Fruit fly (Drosophila melanogaster) whole organism, embryonic: Measurements from ENCODE around the gene Pss.

Source experiments
- BEAF-32 ChIP-seq: fragments of 200-800 bp; sonication (Bioruptor generic); optimal IDR thresholded peaks from 3 replicates; lab custom pipeline; 2017; ENCODE audit warnings: missing biosample characterization, missing genetic modification characterization, mild to moderate bottlenecking, moderate library complexity, missing genetic modification reagents
- CG10209 ChIP-seq: fragments of 200-800 bp; sonication (Bioruptor generic); optimal IDR thresholded peaks from 3 replicates; lab custom pipeline; 2017; ENCODE audit warnings: missing biosample characterization, mild to moderate bottlenecking, missing genetic modification characterization, missing genetic modification reagents
- CG1024 ChIP-seq: fragments of 200-800 bp; sonication (Bioruptor generic); IDR thresholded peaks from 2 replicates; pipeline ENCODE4 v1.3.6; 2022; ENCODE audit warnings: missing biosample characterization, missing genetic modification characterization
- CG10267 ChIP-seq: fragments of 200-800 bp; sonication (Bioruptor generic); optimal IDR thresholded peaks from 2 replicates; lab custom pipeline; 2018; ENCODE audit warnings: missing biosample characterization, mild to moderate bottlenecking, missing genetic modification characterization, moderate library complexity
- CG11085 ChIP-seq: fragments of 200-800 bp; sonication (Bioruptor generic); IDR thresholded peaks from 2 replicates; pipeline ENCODE4 v1.3.6; 2022; ENCODE audit warnings: missing biosample characterization, missing genetic modification characterization
- CG14050 ChIP-seq: fragments of 200-800 bp; sonication (Bioruptor generic); IDR thresholded peaks from 3 replicates; pipeline ENCODE4 v1.3.6; 2022; ENCODE audit warnings: missing biosample characterization, missing genetic modification characterization
- CG14667 ChIP-seq: fragments of 200-800 bp; sonication (Bioruptor generic); IDR thresholded peaks from 2 replicates; pipeline ENCODE4 v1.3.6; 2022; ENCODE audit warnings: missing biosample characterization, missing genetic modification characterization
- CG17829 ChIP-seq: fragments of 200-800 bp; optimal IDR thresholded peaks from 2 replicates; lab custom pipeline; 2019; ENCODE audit warnings: missing biosample characterization, mild to moderate bottlenecking, missing genetic modification characterization, moderate library complexity
- CG18619 ChIP-seq: fragments of 200-800 bp; sonication (Bioruptor generic); optimal IDR thresholded peaks from 3 replicates; lab custom pipeline; 2017; ENCODE audit warnings: missing biosample characterization, mild to moderate bottlenecking, missing genetic modification characterization
- CG2199 ChIP-seq: fragments of 200-800 bp; sonication (Bioruptor generic); IDR thresholded peaks from 3 replicates; pipeline ENCODE4 v1.3.6; 2022; ENCODE audit warnings: missing biosample characterization, missing genetic modification characterization
- CG5180 ChIP-seq: fragments of 200-800 bp; sonication (Bioruptor generic); optimal IDR thresholded peaks from 3 replicates; lab custom pipeline; 2017; ENCODE audit warnings: missing biosample characterization, missing genetic modification characterization, mild to moderate bottlenecking, moderate library complexity, missing genetic modification reagents
- CG9437 ChIP-seq: fragments of 200-800 bp; sonication (Bioruptor generic); optimal IDR thresholded peaks from 2 replicates; lab custom pipeline; 2018; ENCODE audit warnings: missing biosample characterization, mild to moderate bottlenecking, missing genetic modification characterization
- CG9797 ChIP-seq: fragments of 200-800 bp; sonication (Bioruptor generic); optimal IDR thresholded peaks from 3 replicates; lab custom pipeline; 2018; ENCODE audit warnings: missing biosample characterization, mild to moderate bottlenecking, missing genetic modification characterization
- CG9932 ChIP-seq: fragments of 200-800 bp; sonication (Bioruptor generic); IDR thresholded peaks from 2 replicates; pipeline ENCODE4 v1.3.6; 2022; ENCODE audit warnings: missing biosample characterization, missing genetic modification characterization
- D ChIP-seq, 2 experiments: fragments of 200-800 bp in 1 of 2; fragments of >200 bp in 1 of 2; sonication (Bioruptor generic) in 1 of 2; optimal IDR thresholded peaks; 2 replicates in 1 of 2; 3 replicates in 1 of 2; lab custom pipeline; 2017; ENCODE audit warnings: mild to moderate bottlenecking in 1 of 2, missing biosample characterization in 1 of 2, missing genetic modification characterization in 1 of 2, missing genetic modification reagents in 1 of 2
- Dad ChIP-seq: fragments of 200-800 bp; sonication (Bioruptor generic); optimal IDR thresholded peaks from 3 replicates; lab custom pipeline; 2016; ENCODE audit warnings: missing biosample characterization, missing genetic modification characterization
- Dip3 ChIP-seq: fragments of 200-800 bp; sonication (Bioruptor generic); optimal IDR thresholded peaks from 3 replicates; lab custom pipeline; 2016; ENCODE audit warnings: missing biosample characterization, missing genetic modification characterization
- Doc3 ChIP-seq: fragments of 200-800 bp; sonication (Bioruptor generic); IDR thresholded peaks from 3 replicates; pipeline ENCODE4 v1.3.6; 2022; ENCODE audit warnings: missing biosample characterization, missing genetic modification characterization; ENCODE audit not compliant: partially characterized antibody
- Hey ChIP-seq: fragments of 200-800 bp; sonication (Bioruptor generic); optimal IDR thresholded peaks from 3 replicates; lab custom pipeline; 2018; ENCODE audit warnings: missing biosample characterization, mild to moderate bottlenecking, missing genetic modification characterization
- Hmx ChIP-seq: fragments of 200-800 bp; sonication (Bioruptor generic); optimal IDR thresholded peaks from 2 replicates; lab custom pipeline; 2016; ENCODE audit warnings: missing biosample characterization, missing genetic modification characterization
- Lhr ChIP-seq: fragments of 200-800 bp; sonication (Bioruptor generic); optimal IDR thresholded peaks from 3 replicates; lab custom pipeline; 2017; ENCODE audit warnings: mild to moderate bottlenecking, missing biosample characterization, missing genetic modification reagents, missing genetic modification characterization
- MBD-R2 ChIP-seq: fragments of 200-800 bp; sonication (Bioruptor generic); IDR thresholded peaks from 2 replicates; pipeline ENCODE4 v1.3.6; 2022; ENCODE audit warnings: missing biosample characterization, missing genetic modification characterization
- Med ChIP-seq: fragments of 200-800 bp; sonication (Bioruptor generic); peaks from one replicate; lab custom pipeline; 2016; ENCODE audit warnings: missing biosample characterization, missing genetic modification characterization, mild to moderate bottlenecking, inconsistent platforms, moderate library complexity
- Myb ChIP-seq: fragments of 200-800 bp; sonication (Bioruptor generic); optimal IDR thresholded peaks from 2 replicates; lab custom pipeline; 2016; ENCODE audit warnings: missing biosample characterization, missing genetic modification characterization
- NC2α ChIP-seq: fragments of 200-800 bp; sonication (Bioruptor generic); optimal IDR thresholded peaks from 2 replicates; lab custom pipeline; 2016; ENCODE audit warnings: missing biosample characterization, missing genetic modification characterization
- Nf-YB ChIP-seq: fragments of 200-800 bp; sonication (Bioruptor generic); optimal IDR thresholded peaks from 3 replicates; lab custom pipeline; 2019; ENCODE audit warnings: missing biosample characterization, mild to moderate bottlenecking, missing genetic modification characterization, moderate library complexity
- Nf-YC ChIP-seq: fragments of 200-800 bp; optimal IDR thresholded peaks from 3 replicates; lab custom pipeline; 2019; ENCODE audit warnings: missing biosample characterization, mild to moderate bottlenecking, missing genetic modification characterization, moderate library complexity
- Pdp1 ChIP-seq, 2 experiments: fragments of 200-800 bp; sonication (Bioruptor generic); optimal IDR thresholded peaks; 3 replicates each; lab custom pipeline; 2016; ENCODE audit warnings: missing biosample characterization in 2 of 2, missing genetic modification characterization in 2 of 2, mild to moderate bottlenecking in 1 of 2, moderate library complexity in 1 of 2
- Stat92E ChIP-seq, 3 experiments: fragments of >200 bp in 2 of 3; fragments of 200-800 bp in 1 of 3; sonication (Bioruptor generic) in 1 of 3; optimal IDR thresholded peaks; 2 replicates each; lab custom pipeline; 2017 to 2019; ENCODE audit warnings: missing biosample characterization in 3 of 3, missing genetic modification characterization in 3 of 3, mild to moderate bottlenecking in 1 of 3, moderate library complexity in 1 of 3
- TFAM ChIP-seq: fragments of 200-800 bp; sonication (Bioruptor generic); optimal IDR thresholded peaks from 2 replicates; lab custom pipeline; 2017; ENCODE audit warnings: missing biosample characterization, missing genetic modification characterization, inconsistent platforms
- bigmax ChIP-seq: fragments of 200-800 bp; sonication (Bioruptor generic); optimal IDR thresholded peaks from 2 replicates; lab custom pipeline; 2018; ENCODE audit warnings: missing biosample characterization, mild to moderate bottlenecking, missing genetic modification characterization
- cwo ChIP-seq: fragments of 200-800 bp; sonication (Bioruptor generic); optimal IDR thresholded peaks from 3 replicates; lab custom pipeline; 2017; ENCODE audit warnings: missing biosample characterization, missing genetic modification characterization, mild to moderate bottlenecking, moderate library complexity, missing genetic modification reagents
- dmrt99B ChIP-seq: fragments of 200-800 bp; sonication (Bioruptor generic); optimal IDR thresholded peaks from 2 replicates; lab custom pipeline; 2018; ENCODE audit warnings: missing biosample characterization, mild to moderate bottlenecking, missing genetic modification characterization, moderate library complexity
- eyg ChIP-seq: fragments of 200-800 bp; sonication (Bioruptor generic); optimal IDR thresholded peaks from 3 replicates; lab custom pipeline; 2016; ENCODE audit warnings: missing biosample characterization, missing genetic modification characterization
- gsb-n ChIP-seq: fragments of 200-800 bp; sonication (Bioruptor generic); optimal IDR thresholded peaks from 3 replicates; lab custom pipeline; 2018; ENCODE audit warnings: missing biosample characterization, mild to moderate bottlenecking, missing genetic modification characterization
- hkb ChIP-seq, 2 experiments: fragments of 200-800 bp in 1 of 2; fragments of >200 bp in 1 of 2; sonication (Bioruptor generic) in 1 of 2; IDR thresholded peaks in 1 of 2; optimal IDR thresholded peaks in 1 of 2; 2 replicates each; pipeline versions ENCODE4 v1.3.6 to Lab custom; 2017 to 2022; ENCODE audit warnings: missing biosample characterization in 1 of 2, missing genetic modification characterization in 1 of 2
- jumu ChIP-seq: fragments of 200-800 bp; sonication (Bioruptor generic); optimal IDR thresholded peaks from 3 replicates; lab custom pipeline; 2016; ENCODE audit warnings: missing biosample characterization, missing genetic modification characterization
- kni ChIP-seq: fragments of 200-800 bp; sonication (Bioruptor generic); optimal IDR thresholded peaks from 3 replicates; lab custom pipeline; 2017; ENCODE audit warnings: mild to moderate bottlenecking, missing biosample characterization, missing genetic modification reagents, missing genetic modification characterization
- lab ChIP-seq: fragments of 200-800 bp; sonication (Bioruptor generic); optimal IDR thresholded peaks from 3 replicates; lab custom pipeline; 2017; ENCODE audit warnings: missing biosample characterization, missing genetic modification characterization, mild to moderate bottlenecking, moderate library complexity, missing genetic modification reagents
- nmo ChIP-seq: fragments of 200-800 bp; sonication (Bioruptor generic); optimal IDR thresholded peaks from 2 replicates; lab custom pipeline; 2018; ENCODE audit warnings: missing biosample characterization, mild to moderate bottlenecking, missing genetic modification characterization, moderate library complexity
- oc ChIP-seq: fragments of 200-800 bp; sonication (Bioruptor generic); optimal IDR thresholded peaks from 2 replicates; lab custom pipeline; 2018; ENCODE audit warnings: missing biosample characterization, mild to moderate bottlenecking, missing genetic modification characterization, moderate library complexity
- otp ChIP-seq: fragments of 200-800 bp; sonication (Bioruptor generic); IDR thresholded peaks from 3 replicates; pipeline ENCODE4, ENCODE4 v1.3.6; 2022; ENCODE audit warnings: missing biosample characterization, missing genetic modification characterization
- phol ChIP-seq: fragments of 200-800 bp; sonication (Bioruptor generic); optimal IDR thresholded peaks from 3 replicates; lab custom pipeline; 2018; ENCODE audit warnings: missing biosample characterization, mild to moderate bottlenecking, missing genetic modification characterization, moderate library complexity
- psq ChIP-seq: fragments of 200-800 bp; sonication (Bioruptor generic); optimal IDR thresholded peaks from 2 replicates; lab custom pipeline; 2017; ENCODE audit warnings: missing biosample characterization, missing genetic modification characterization
- pzg ChIP-seq: fragments of 200-800 bp; sonication (Bioruptor generic); optimal IDR thresholded peaks from 3 replicates; lab custom pipeline; 2018; ENCODE audit warnings: missing biosample characterization, mild to moderate bottlenecking, missing genetic modification characterization, moderate library complexity
- so ChIP-seq: fragments of 200-800 bp; sonication (Bioruptor generic); IDR thresholded peaks from 3 replicates; pipeline ENCODE4 v1.3.6; 2022; ENCODE audit warnings: missing biosample characterization, missing genetic modification characterization
- sqz ChIP-seq: fragments of 200-800 bp; sonication (Bioruptor generic); optimal IDR thresholded peaks from 3 replicates; lab custom pipeline; 2018; ENCODE audit warnings: missing biosample characterization, mild to moderate bottlenecking, missing genetic modification characterization

Pss gene

dm6 chr3L:20518805-20519503, 7.0 kb downstream of the Pss start, which contains the start of gene BNIP3 (continued):
- peak; percentile 6; the same call in 1 of the 2 replicates for TF ChIP-seq CG1024
- TF ChIP-seq CG10267 (tag; lab: Kevin White, UChicago), result peak; percentile 27
- TF ChIP-seq phol (tag; lab: Kevin White, UChicago), result peak; percentile 22
- TF ChIP-seq Myb (GFP tag; lab: Kevin White, UChicago), result peak; percentile 95
- TF ChIP-seq nmo (GFP tag; lab: Kevin White, UChicago), result peak; percentile 21
- no peak for TF ChIP-seq TFAM
- TF ChIP-seq Pdp1 (GFP tag; optimal IDR thresholded peaks at IDR 0.05; lab: Kevin White, UChicago), result no peak
- TF ChIP-seq dmrt99B (tag; lab: Kevin White, UChicago), result peak; percentile 13
- TF ChIP-seq psq (GFP tag; lab: Kevin White, UChicago), result peak; percentile 58
- TF ChIP-seq Stat92E (GFP tag; optimal IDR thresholded peaks at IDR 0.05; lab: Kevin White, UChicago), result no peak
- peak; percentile 34 for TF ChIP-seq hkb (optimal IDR thresholded peaks at IDR 0.05; lab: Kevin White, UChicago)
- TF ChIP-seq hkb (GFP tag; IDR thresholded peaks at IDR 0.05; lab: Robert Waterston, UW), result no peak
- TF ChIP-seq bigmax (GFP tag; lab: Kevin White, UChicago), result no peak
- TF ChIP-seq Doc3 (GFP tag; lab: Robert Waterston, UW), result no peak
- peak; percentile 69 for TF ChIP-seq sqz
- peak; percentile 18 for TF ChIP-seq CG17829 (tag; lab: Kevin White, UChicago)
- no peak for TF ChIP-seq CG9932 (GFP tag; lab: Robert Waterston, UW)
- no peak for TF ChIP-seq CG5180 (GFP tag; lab: Kevin White, UChicago)
- TF ChIP-seq CG9437 (GFP tag; lab: Kevin White, UChicago), result no peak
- TF ChIP-seq Hey (tag; lab: Kevin White, UChicago), result no peak
- TF ChIP-seq Dip3 (GFP tag; lab: Kevin White, UChicago), result no peak
- TF ChIP-seq jumu, result no peak
- peak; percentile 5 for TF ChIP-seq kni (GFP tag; lab: Kevin White, UChicago)
- peak; percentile 80 for TF ChIP-seq pzg
- no peak for TF ChIP-seq Hmx (GFP tag; lab: Kevin White, UChicago)
- peak; percentile 40 for TF ChIP-seq BEAF-32 (GFP tag; lab: Kevin White, UChicago)
- no peak for TF ChIP-seq Dad (GFP tag; lab: Kevin White, UChicago)
- TF ChIP-seq CG14050 (GFP tag; lab: Robert Waterston, UW), result no peak
- TF ChIP-seq Lhr, result peak; percentile 38
- TF ChIP-seq Nf-YC (tag; lab: Kevin White, UChicago), result peak; percentile 57
- peak; percentile 51 for TF ChIP-seq Med
- no peak for TF ChIP-seq cwo
- TF ChIP-seq so (GFP tag; lab: Robert Waterston, UW), result no peak
- no peak for TF ChIP-seq NC2α (GFP tag; lab: Kevin White, UChicago)
- peak; percentile 73 for TF ChIP-seq CG9797 (GFP tag; lab: Kevin White, UChicago)
- no peak for TF ChIP-seq CG11085 (GFP tag; lab: Robert Waterston, UW)
- TF ChIP-seq CG14667 (GFP tag; lab: Robert Waterston, UW), result no peak
- peak; percentile 24 for TF ChIP-seq Nf-YB (GFP tag; lab: Kevin White, UChicago)
- TF ChIP-seq lab (GFP tag; lab: Kevin White, UChicago), result no peak
- no peak for TF ChIP-seq otp
- TF ChIP-seq D (optimal IDR thresholded peaks at IDR 0.05; lab: Kevin White, UChicago), result peak; percentile 44
- no peak for TF ChIP-seq D (GFP tag; optimal IDR thresholded peaks at IDR 0.05; lab: Kevin White, UChicago)
- no peak for TF ChIP-seq gsb-n (tag; lab: Kevin White, UChicago)
- TF ChIP-seq CG2199, result no peak
- TF ChIP-seq oc (tag; lab: Kevin White, UChicago), result peak; percentile 26
- TF ChIP-seq eyg, result no peak
- TF ChIP-seq CG18619 (GFP tag; lab: Kevin White, UChicago), result peak; percentile 27
- peak; percentile 23; the same call in 1 of the 2 replicates for TF ChIP-seq MBD-R2 (GFP tag; lab: Robert Waterston, UW)
- TF ChIP-seq CG10209 (GFP tag; lab: Kevin White, UChicago), result no peak
